Worm (Caenorhabditis elegans): ENCODE results near the gene F47E1.4.

DNA sequence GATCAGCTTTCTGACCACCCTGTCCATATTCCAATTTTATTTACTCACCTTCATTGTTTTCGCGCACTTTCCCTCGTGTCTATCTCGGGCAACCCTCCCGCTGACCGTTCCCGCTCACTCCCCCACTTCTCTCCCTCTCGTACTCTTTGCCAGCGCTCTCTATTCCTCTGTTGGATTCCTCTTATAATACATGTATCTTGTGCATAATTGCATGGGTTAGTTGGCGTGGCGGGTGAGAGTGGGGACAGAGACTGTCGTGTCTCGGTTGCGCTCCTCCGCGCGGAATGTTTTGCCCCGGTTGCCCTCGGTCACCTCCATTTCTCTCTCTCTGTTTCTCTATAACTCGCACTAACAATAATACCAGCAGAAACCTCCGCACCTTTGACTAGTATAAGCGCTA, 39.5 kb downstream of the F47E1.4 start:
- TF ChIP-seq ceh-31 (tag; optimal IDR thresholded peaks at IDR 0.05) (peak; percentile 55), hlh-30 (tag; optimal IDR thresholded peaks at IDR 0.05; ENCODE audit: insufficient read depth) (no peak), unc-55 (GFP tag; optimal IDR thresholded peaks at IDR 0.05) (no peak), elt-2 (tag; optimal IDR thresholded peaks at IDR 0.05) (no peak), nhr-11 (tag; optimal IDR thresholded peaks at IDR 0.05) (no peak), ahr-1 (tag; optimal IDR thresholded peaks at IDR 0.05) (no peak), C08G9.2 (tag; optimal IDR thresholded peaks at IDR 0.05) (no peak), ceh-48 (tag; optimal IDR thresholded peaks at IDR 0.05) (no peak)

Measured in whole organism, late embryonic.